Worm (Caenorhabditis elegans) whole organism, L4 larva: ENCODE data around the gene srx-84.

Experiments
- D1046.2 ChIP-seq: fragments of 200-800 bp; sonication (Bioruptor generic); IDR thresholded peaks from 2 replicates; pipeline ENCODE4 v1.3.6; 2022; ENCODE audit warnings: missing genetic modification characterization, missing compliant biosample characterization
- F10B5.3 ChIP-seq: sonication (generic microtip); optimal IDR thresholded peaks from 2 replicates; lab custom pipeline; 2016; ENCODE audit warnings: mild to moderate bottlenecking, missing genetic modification characterization, missing compliant biosample characterization
- F49E8.2 ChIP-seq: sonication (generic microtip); optimal IDR thresholded peaks from 2 replicates; lab custom pipeline; 2016; ENCODE audit warnings: missing compliant biosample characterization, mild to moderate bottlenecking, missing genetic modification characterization, borderline replicate concordance
- R02D3.7 ChIP-seq: fragments of 150-350 bp; sonication (generic microtip); optimal IDR thresholded peaks from 3 replicates; lab custom pipeline; 2014; ENCODE audit warnings: missing biosample characterization, missing genetic modification characterization
- T26A8.4 ChIP-seq: fragments of 200-800 bp; sonication (Bioruptor generic); IDR thresholded peaks from 2 replicates; pipeline ENCODE4 v1.3.6; 2022; ENCODE audit warnings: missing genetic modification characterization, missing compliant biosample characterization
- ZK337.2 ChIP-seq: fragments of 200-800 bp; sonication (Bioruptor generic); IDR thresholded peaks from 2 replicates; pipeline ENCODE4 v1.3.6; 2022; ENCODE audit warnings: missing genetic modification reagents, missing genetic modification characterization, missing compliant biosample characterization
- aly-2 ChIP-seq: sonication (generic microtip); optimal IDR thresholded peaks from 2 replicates; lab custom pipeline; 2018; ENCODE audit warnings: missing biosample characterization, missing genetic modification characterization
- arid-1 ChIP-seq: fragments of 200-800 bp; sonication (Bioruptor generic); conservative IDR thresholded peaks from 2 replicates; pipeline ENCODE4 v1.3.6; 2022; ENCODE audit warnings: missing genetic modification reagents, missing genetic modification characterization, missing compliant biosample characterization
- ceh-28 ChIP-seq: fragments of 150-350 bp; optimal IDR thresholded peaks from 2 replicates; lab custom pipeline; 2014; ENCODE audit warnings: missing biosample characterization, missing genetic modification reagents, missing genetic modification characterization
- ceh-44 ChIP-seq: fragments of 200-800 bp; sonication (Bioruptor generic); IDR thresholded peaks from 2 replicates; pipeline ENCODE4 v1.3.6; 2022; ENCODE audit warnings: missing genetic modification reagents, missing genetic modification characterization, missing compliant biosample characterization
- ceh-62 ChIP-seq: sonication (generic microtip); optimal IDR thresholded peaks from 2 replicates; lab custom pipeline; 2017; ENCODE audit warnings: missing biosample characterization, missing genetic modification characterization
- ces-1 ChIP-seq: fragments of 150-350 bp; sonication (generic microtip); optimal IDR thresholded peaks from 4 replicates; lab custom pipeline; 2014; ENCODE audit warnings: missing biosample characterization, missing genetic modification reagents, missing genetic modification characterization
- daf-16 ChIP-seq, 3 experiments: sonication (generic microtip); optimal IDR thresholded peaks; 2 replicates each; lab custom pipeline; 2016 to 2017; ENCODE audit warnings: missing genetic modification characterization in 3 of 3, missing genetic modification reagents in 3 of 3, mild to moderate bottlenecking in 2 of 3, missing compliant biosample characterization in 2 of 3, missing biosample characterization in 1 of 3, moderate library complexity in 1 of 3
- daf-8 ChIP-seq: fragments of 200-800 bp; sonication (Bioruptor generic); IDR thresholded peaks from 2 replicates; pipeline ENCODE4 v1.3.6; 2022; ENCODE audit warnings: missing genetic modification characterization, missing compliant biosample characterization
- dmd-6 ChIP-seq: fragments of 200-800 bp; sonication (Bioruptor generic); IDR thresholded peaks from 2 replicates; pipeline ENCODE4 v1.3.6; 2022; ENCODE audit warnings: missing genetic modification reagents, missing genetic modification characterization, missing compliant biosample characterization
- dmd-9 ChIP-seq: fragments of 200-800 bp; sonication (Bioruptor generic); IDR thresholded peaks from 2 replicates; pipeline ENCODE4 v1.3.6; 2022; ENCODE audit warnings: missing genetic modification reagents, missing genetic modification characterization, missing compliant biosample characterization
- dpl-1 ChIP-seq: fragments of 150-350 bp; optimal IDR thresholded peaks from 2 replicates; lab custom pipeline; 2014; ENCODE audit warnings: missing biosample characterization, missing genetic modification reagents, missing genetic modification characterization
- gei-8 ChIP-seq: fragments of 200-800 bp; sonication (Bioruptor generic); optimal IDR thresholded peaks from 2 replicates; lab custom pipeline; 2018; ENCODE audit warnings: mild to moderate bottlenecking, missing genetic modification characterization, missing compliant biosample characterization
- hlh-11 ChIP-seq: fragments of 200-800 bp; sonication (Bioruptor generic); optimal IDR thresholded peaks from 2 replicates; lab custom pipeline; 2018; ENCODE audit warnings: mild to moderate bottlenecking, missing genetic modification characterization, missing compliant biosample characterization
- hlh-30 ChIP-seq: sonication (generic microtip); optimal IDR thresholded peaks from 2 replicates; lab custom pipeline; 2017; ENCODE audit warnings: antibody characterized with exemption, mild to moderate bottlenecking, missing genetic modification characterization, missing compliant biosample characterization; ENCODE audit not compliant: insufficient read depth
- lim-7 ChIP-seq: fragments of 200-800 bp; sonication (Bioruptor generic); IDR thresholded peaks from 2 replicates; pipeline ENCODE4 v1.3.6; 2022; ENCODE audit warnings: missing genetic modification characterization, missing compliant biosample characterization
- lin-15B ChIP-seq: fragments of 150-350 bp; sonication (generic microtip); optimal IDR thresholded peaks from 3 replicates; lab custom pipeline; 2014; ENCODE audit warnings: missing biosample characterization, missing genetic modification characterization
- lsy-2 ChIP-seq, 2 experiments: fragments of 150-350 bp in 1 of 2; sonication (generic microtip) in 1 of 2; optimal IDR thresholded peaks; 2 replicates each; lab custom pipeline; 2014 to 2017; ENCODE audit warnings: missing biosample characterization in 2 of 2, missing genetic modification characterization in 2 of 2
- mdt-29 ChIP-seq: fragments of 200-800 bp; sonication (Bioruptor generic); IDR thresholded peaks from 2 replicates; pipeline ENCODE4 v1.3.6; 2022; ENCODE audit warnings: missing genetic modification reagents, missing genetic modification characterization, missing compliant biosample characterization
- mep-1 ChIP-seq: fragments of 150-350 bp; sonication (generic microtip); optimal IDR thresholded peaks from 3 replicates; lab custom pipeline; 2014; ENCODE audit warnings: missing biosample characterization, missing genetic modification characterization
- mxl-2 ChIP-seq: fragments of 200-800 bp; sonication (Bioruptor generic); conservative IDR thresholded peaks from 2 replicates; pipeline ENCODE4 v1.3.6; 2022; ENCODE audit warnings: missing genetic modification reagents, missing genetic modification characterization, missing compliant biosample characterization
- mxl-3 ChIP-seq: fragments of 200-800 bp; sonication (Bioruptor generic); optimal IDR thresholded peaks from 2 replicates; lab custom pipeline; 2018; ENCODE audit warnings: mild to moderate bottlenecking, missing genetic modification characterization, missing compliant biosample characterization
- nhr-102 ChIP-seq: sonication (generic microtip); optimal IDR thresholded peaks from 2 replicates; lab custom pipeline; 2016; ENCODE audit warnings: mild to moderate bottlenecking, missing genetic modification characterization, moderate library complexity, missing compliant biosample characterization
- nhr-237 ChIP-seq: sonication (generic microtip); optimal IDR thresholded peaks from 2 replicates; lab custom pipeline; 2017; ENCODE audit warnings: missing biosample characterization, missing genetic modification characterization
- nhr-28 ChIP-seq: fragments of 150-350 bp; optimal IDR thresholded peaks from 2 replicates; lab custom pipeline; 2014; ENCODE audit warnings: missing biosample characterization, missing genetic modification characterization
- nhr-41 ChIP-seq: fragments of 200-800 bp; sonication (Bioruptor generic); IDR thresholded peaks from 2 replicates; pipeline ENCODE4 v1.3.6; 2022; ENCODE audit warnings: missing genetic modification reagents, missing genetic modification characterization, missing compliant biosample characterization
- nhr-42 ChIP-seq: fragments of 200-800 bp; sonication (Bioruptor generic); IDR thresholded peaks from 2 replicates; pipeline ENCODE4 v1.3.6; 2022; ENCODE audit warnings: missing genetic modification characterization, missing compliant biosample characterization
- nhr-6 ChIP-seq: fragments of 150-350 bp; optimal IDR thresholded peaks from 2 replicates; lab custom pipeline; 2014; ENCODE audit warnings: missing biosample characterization, missing genetic modification characterization
- nhr-76 ChIP-seq: fragments of 150-350 bp; optimal IDR thresholded peaks from 2 replicates; lab custom pipeline; 2014; ENCODE audit warnings: missing biosample characterization, missing genetic modification characterization
- rbr-2 ChIP-seq: sonication (generic microtip); optimal IDR thresholded peaks from 2 replicates; lab custom pipeline; 2016; ENCODE audit warnings: missing genotype, missing genetic modification characterization, missing compliant biosample characterization
- sdz-12 ChIP-seq: fragments of 200-800 bp; sonication (Bioruptor generic); optimal IDR thresholded peaks from 2 replicates; lab custom pipeline; 2018; ENCODE audit warnings: mild to moderate bottlenecking, missing genetic modification characterization, missing compliant biosample characterization
- set-16 ChIP-seq: fragments of 200-800 bp; sonication (Bioruptor generic); IDR thresholded peaks from 2 replicates; pipeline ENCODE4 v1.3.6; 2022; ENCODE audit warnings: missing genetic modification reagents, missing genetic modification characterization, missing compliant biosample characterization
- skn-1 ChIP-seq: fragments of 150-350 bp; optimal IDR thresholded peaks from 2 replicates; lab custom pipeline; 2014; ENCODE audit warnings: missing biosample characterization, missing genetic modification characterization
- snpc-1.2 ChIP-seq: fragments of 200-800 bp; sonication (Bioruptor generic); IDR thresholded peaks from 2 replicates; pipeline ENCODE4 v1.3.6; 2022; ENCODE audit warnings: missing genetic modification reagents, missing genetic modification characterization, missing compliant biosample characterization
- spr-1 ChIP-seq: sonication (generic microtip); optimal IDR thresholded peaks from 2 replicates; lab custom pipeline; 2016; ENCODE audit warnings: mild to moderate bottlenecking, missing genetic modification characterization, missing compliant biosample characterization
- tra-1 ChIP-seq: fragments of 200-800 bp; sonication (Bioruptor generic); IDR thresholded peaks from 2 replicates; pipeline ENCODE4 v1.3.6; 2022; ENCODE audit warnings: missing genetic modification reagents, missing genetic modification characterization, missing compliant biosample characterization
- unc-39 ChIP-seq: sonication (generic microtip); optimal IDR thresholded peaks from 2 replicates; lab custom pipeline; 2017; ENCODE audit warnings: missing biosample characterization, missing genetic modification characterization
- unc-62 ChIP-seq, 3 experiments: fragments of 150-350 bp in 1 of 3; sonication (generic microtip); optimal IDR thresholded peaks in 2 of 3; peaks in 1 of 3; 1 replicate in 1 of 3; 2 replicates in 2 of 3; lab custom pipeline; 2014 to 2017; ENCODE audit warnings: missing biosample characterization in 3 of 3, missing genetic modification characterization in 3 of 3, missing genetic modification reagents in 3 of 3, missing genotype in 1 of 3
- zag-1 ChIP-seq: fragments of 150-350 bp; optimal IDR thresholded peaks from 2 replicates; lab custom pipeline; 2014; ENCODE audit warnings: missing biosample characterization, missing genetic modification characterization
- zfp-3 ChIP-seq: fragments of 200-800 bp; sonication (Bioruptor generic); conservative IDR thresholded peaks from 2 replicates; pipeline ENCODE4 v1.3.6; 2022; ENCODE audit warnings: missing genetic modification reagents, missing genetic modification characterization, missing compliant biosample characterization
- ztf-7 ChIP-seq: fragments of 150-350 bp; optimal IDR thresholded peaks from 2 replicates; lab custom pipeline; 2014; ENCODE audit warnings: missing biosample characterization, missing genetic modification characterization

srx-84 gene

ce11 chrV:11572803-11573490 lies 26.0 kb upstream of the srx-84 start, which contains the start of the genes H12C20.7 and nhr-68 (continued):
- TF ChIP-seq dmd-9 (GFP tag; lab: Robert Waterston, UW) (0 out of 2 replicates have a peak, but pooled peaks have one; percentile 23), nhr-42 (GFP tag; lab: Robert Waterston, UW) (peak; percentile 86; the same call in 1 of the 2 replicates), lsy-2 (tag; optimal IDR thresholded peaks at IDR 0.05; lab: Kevin White, UChicago) (peak in 1 of 2 experiments; percentile 93), D1046.2 (GFP tag; lab: Robert Waterston, UW) (peak; percentile 44; the same call in 1 of the 2 replicates), nhr-237 (no peak), skn-1 (no peak), ces-1 (no peak), spr-1 (tag; lab: Kevin White, UChicago) (peak; percentile 86), unc-62 (GFP tag; optimal IDR thresholded peaks at IDR 0.05 in 1 of 2; lab: Kevin White, UChicago) (peak in 1 of 2 experiments; percentile 99), unc-62 (tag; optimal IDR thresholded peaks at IDR 0.05; lab: Kevin White, UChicago) (no peak), ZK337.2 (GFP tag; lab: Robert Waterston, UW) (no peak), gei-8 (GFP tag; lab: Kevin White, UChicago) (peak; percentile 98), nhr-6 (peak; percentile 48), ceh-62 (tag; lab: Kevin White, UChicago) (no peak), hlh-30 (peak; percentile 96), sdz-12 (GFP tag; lab: Kevin White, UChicago) (no peak), ceh-44 (no peak), lin-15B (tag; lab: Kevin White, UChicago) (no peak), unc-39 (tag; lab: Kevin White, UChicago) (no peak), nhr-28 (peak; percentile 97), arid-1 (peak; percentile 54; the same call in 1 of the 2 replicates), hlh-11 (tag; lab: Kevin White, UChicago) (peak; percentile 99), R02D3.7 (tag; lab: Kevin White, UChicago) (no peak), mxl-2 (GFP tag; lab: Robert Waterston, UW) (peak; percentile 75), dmd-6 (GFP tag; lab: Robert Waterston, UW) (peak; percentile 100), T26A8.4 (GFP tag; lab: Robert Waterston, UW) (peak; percentile 89), daf-8 (GFP tag; lab: Robert Waterston, UW) (no peak), dpl-1 (GFP tag; lab: Kevin White, UChicago) (peak; percentile 65), mep-1 (peak; percentile 85), ceh-28 (tag; lab: Kevin White, UChicago) (no peak)

- TF ChIP-seq nhr-28 (peak; percentile 39), tra-1 (GFP tag; lab: Robert Waterston, UW) (no peak), dmd-6 (GFP tag; lab: Robert Waterston, UW) (peak; percentile 57), daf-16 (GFP tag; optimal IDR thresholded peaks at IDR 0.05; lab: Kevin White, UChicago) (no peak), daf-16 (tag; optimal IDR thresholded peaks at IDR 0.05; lab: Kevin White, UChicago) (peak; percentile 52), lsy-2 (tag; optimal IDR thresholded peaks at IDR 0.05; lab: Kevin White, UChicago) (peak in 1 of 2 experiments; percentile 72)
These were observed 24.3 kb upstream of the srx-84 start for ce11 chrV:11574563-11574962.

DNA sequence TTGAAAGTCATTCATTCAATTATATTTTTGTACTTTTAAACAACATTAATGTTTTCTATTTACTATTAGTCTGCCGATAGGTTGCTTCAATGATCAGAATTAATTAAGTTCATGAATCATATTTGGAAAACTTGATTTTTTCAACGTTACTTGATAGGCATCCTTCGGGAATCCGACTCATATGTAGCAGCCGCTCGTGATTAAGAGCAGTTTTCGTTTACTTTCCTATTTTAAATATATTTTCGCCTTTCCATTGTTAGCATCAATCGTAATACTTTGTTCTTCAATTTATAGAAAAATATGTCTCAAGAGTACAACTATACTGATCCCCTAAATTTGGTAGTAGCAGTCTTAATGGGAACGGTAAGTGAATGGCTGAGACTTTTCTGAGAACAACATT lies 18.1 kb upstream of the srx-84 start, which contains the start of gene srx-90:
TSS of gene srx-90 (plus strand) at position 301 of the 400 bp plus-strand sequence.
- no peak for TF ChIP-seq zfp-3 (GFP tag; lab: Robert Waterston, UW)
- no peak for TF ChIP-seq zag-1 (tag; lab: Kevin White, UChicago)
- no peak for TF ChIP-seq set-16 (GFP tag; lab: Robert Waterston, UW)
- TF ChIP-seq rbr-2 (tag; lab: Kevin White, UChicago): no peak
- TF ChIP-seq mdt-29 (GFP tag; lab: Robert Waterston, UW): no peak
- no peak for TF ChIP-seq nhr-41 (GFP tag; lab: Robert Waterston, UW)
- no peak for TF ChIP-seq F10B5.3 (tag; lab: Kevin White, UChicago)
- no peak for TF ChIP-seq ceh-28 (tag; lab: Kevin White, UChicago)
- no peak for TF ChIP-seq ceh-44
- TF ChIP-seq snpc-1.2 (GFP tag; lab: Robert Waterston, UW): no peak
- TF ChIP-seq F49E8.2 (tag; lab: Kevin White, UChicago): no peak
- no peak for TF ChIP-seq D1046.2 (GFP tag; lab: Robert Waterston, UW)
- no peak for TF ChIP-seq nhr-76
- TF ChIP-seq aly-2 (tag; lab: Kevin White, UChicago): no peak
- no peak for TF ChIP-seq mxl-2 (GFP tag; lab: Robert Waterston, UW)
- no peak for TF ChIP-seq nhr-102 (tag; lab: Kevin White, UChicago)
- no peak for TF ChIP-seq lim-7 (GFP tag; lab: Robert Waterston, UW)
- TF ChIP-seq ztf-7 (tag; lab: Kevin White, UChicago): no peak
- TF ChIP-seq mxl-3 (GFP tag; lab: Kevin White, UChicago): no peak
